Worm (Caenorhabditis elegans) whole organism, mixed stage, embryonic: Measurements from ENCODE around the gene C49C3.15.

Experiments
- M03D4.4 ChIP-seq: sonication (generic microtip); optimal IDR thresholded peaks from 2 replicates; lab custom pipeline; 2017; ENCODE audit warnings: mild to moderate bottlenecking, missing genetic modification characterization, missing compliant biosample characterization
- blmp-1 ChIP-seq: fragments of 150-350 bp; optimal IDR thresholded peaks from 2 replicates; lab custom pipeline; 2014; ENCODE audit warnings: missing biosample characterization, missing genetic modification characterization
- ceh-39 ChIP-seq: fragments of 150-350 bp; optimal IDR thresholded peaks from 2 replicates; lab custom pipeline; 2014; ENCODE audit warnings: missing biosample characterization, missing genetic modification characterization
- ceh-83 ChIP-seq: fragments of 200-800 bp; sonication (Bioruptor generic); optimal IDR thresholded peaks from 2 replicates; lab custom pipeline; 2018; ENCODE audit warnings: mild to moderate bottlenecking, missing genetic modification characterization, missing compliant biosample characterization
- ces-1 ChIP-seq: fragments of 150-350 bp; optimal IDR thresholded peaks from 2 replicates; lab custom pipeline; 2014; ENCODE audit warnings: missing biosample characterization, missing genetic modification reagents, missing genetic modification characterization
- drap-1 ChIP-seq: fragments of 200-800 bp; sonication (Bioruptor generic); optimal IDR thresholded peaks from 3 replicates; lab custom pipeline; 2018; ENCODE audit warnings: mild to moderate bottlenecking, missing genetic modification characterization, missing compliant biosample characterization
- elt-1 ChIP-seq: sonication (generic microtip); optimal IDR thresholded peaks from 2 replicates; lab custom pipeline; 2017; ENCODE audit warnings: missing genetic modification characterization, mild to moderate bottlenecking, missing compliant biosample characterization, antibody characterized with exemption, moderate library complexity, borderline replicate concordance; ENCODE audit not compliant: insufficient read depth
- elt-3 ChIP-seq: fragments of 150-350 bp; optimal IDR thresholded peaks from 2 replicates; lab custom pipeline; 2014; ENCODE audit warnings: missing biosample characterization, missing genetic modification characterization
- flh-1 ChIP-seq: fragments of 200-800 bp; sonication (Bioruptor generic); optimal IDR thresholded peaks from 2 replicates; lab custom pipeline; 2018; ENCODE audit warnings: mild to moderate bottlenecking, missing genetic modification characterization, moderate library complexity, missing compliant biosample characterization
- ham-2 ChIP-seq: fragments of 200-800 bp; sonication (Bioruptor generic); optimal IDR thresholded peaks from 2 replicates; lab custom pipeline; 2018; ENCODE audit warnings: mild to moderate bottlenecking, missing genetic modification characterization, missing compliant biosample characterization
- hlh-1 ChIP-seq: fragments of 150-350 bp; optimal IDR thresholded peaks from 2 replicates; lab custom pipeline; 2014; ENCODE audit warnings: missing biosample characterization, missing genetic modification reagents, missing genetic modification characterization
- lin-13 ChIP-seq: fragments of 150-350 bp; optimal IDR thresholded peaks from 2 replicates; lab custom pipeline; 2014; ENCODE audit warnings: missing biosample characterization, missing genetic modification characterization
- lin-32 ChIP-seq: fragments of 200-800 bp; sonication (Bioruptor generic); optimal IDR thresholded peaks from 2 replicates; lab custom pipeline; 2018; ENCODE audit warnings: mild to moderate bottlenecking, missing genetic modification characterization, missing compliant biosample characterization
- lsy-2 ChIP-seq: fragments of 150-350 bp; optimal IDR thresholded peaks from 2 replicates; lab custom pipeline; 2014; ENCODE audit warnings: missing biosample characterization, missing genetic modification characterization
- mab-5 ChIP-seq: fragments of 150-350 bp; optimal IDR thresholded peaks from 2 replicates; lab custom pipeline; 2014; ENCODE audit warnings: missing biosample characterization, missing genetic modification characterization
- mls-2 ChIP-seq: sonication (generic microtip); optimal IDR thresholded peaks from 2 replicates; lab custom pipeline; 2016; ENCODE audit warnings: mild to moderate bottlenecking, missing genetic modification characterization, moderate library complexity, missing compliant biosample characterization
- nhr-12 ChIP-seq: fragments of 150-350 bp; optimal IDR thresholded peaks from 2 replicates; lab custom pipeline; 2014; ENCODE audit warnings: missing biosample characterization, missing genetic modification characterization
- nhr-2 ChIP-seq: fragments of 150-350 bp; optimal IDR thresholded peaks from 2 replicates; lab custom pipeline; 2014; ENCODE audit warnings: missing biosample characterization, missing genetic modification characterization
- nhr-237 ChIP-seq: fragments of 150-350 bp; optimal IDR thresholded peaks from 2 replicates; lab custom pipeline; 2014; ENCODE audit warnings: missing biosample characterization, missing genetic modification characterization
- nhr-28 ChIP-seq: fragments of 150-350 bp; optimal IDR thresholded peaks from 2 replicates; lab custom pipeline; 2014; ENCODE audit warnings: missing biosample characterization, missing genetic modification characterization
- nhr-76 ChIP-seq: sonication (generic microtip); optimal IDR thresholded peaks from 2 replicates; lab custom pipeline; 2017; ENCODE audit warnings: missing biosample characterization, missing genetic modification characterization
- pha-4 ChIP-seq: fragments of 150-350 bp; optimal IDR thresholded peaks from 2 replicates; lab custom pipeline; 2018; ENCODE audit warnings: missing biosample characterization, missing genetic modification reagents, missing genetic modification characterization
- sem-2 ChIP-seq: fragments of 200-800 bp; sonication (Bioruptor generic); optimal IDR thresholded peaks from 2 replicates; lab custom pipeline; 2018; ENCODE audit warnings: mild to moderate bottlenecking, missing genetic modification characterization, missing compliant biosample characterization
- snpc-4 ChIP-seq: fragments of 150-350 bp; optimal IDR thresholded peaks from 2 replicates; lab custom pipeline; 2014; ENCODE audit warnings: missing biosample characterization, missing genetic modification characterization
- tbx-8 ChIP-seq: fragments of 200-800 bp; sonication (Bioruptor generic); optimal IDR thresholded peaks from 2 replicates; lab custom pipeline; 2018; ENCODE audit warnings: mild to moderate bottlenecking, missing genetic modification characterization, moderate library complexity, missing compliant biosample characterization
- unc-120 ChIP-seq: sonication (generic microtip); optimal IDR thresholded peaks from 2 replicates; lab custom pipeline; 2017; ENCODE audit warnings: missing genetic modification characterization, missing compliant biosample characterization; ENCODE audit not compliant: poor library complexity, severe bottlenecking
- unc-62 ChIP-seq: fragments of 150-350 bp; optimal IDR thresholded peaks from 2 replicates; lab custom pipeline; 2014; ENCODE audit warnings: missing biosample characterization, missing genetic modification reagents, missing genetic modification characterization
- zip-8 ChIP-seq: fragments of 150-350 bp; optimal IDR thresholded peaks from 2 replicates; lab custom pipeline; 2014; ENCODE audit warnings: missing biosample characterization, missing genetic modification characterization
- ztf-11 ChIP-seq: fragments of 150-350 bp; optimal IDR thresholded peaks from 2 replicates; lab custom pipeline; 2014; ENCODE audit warnings: missing biosample characterization, missing genetic modification characterization

The C49C3.15 gene

DNA sequence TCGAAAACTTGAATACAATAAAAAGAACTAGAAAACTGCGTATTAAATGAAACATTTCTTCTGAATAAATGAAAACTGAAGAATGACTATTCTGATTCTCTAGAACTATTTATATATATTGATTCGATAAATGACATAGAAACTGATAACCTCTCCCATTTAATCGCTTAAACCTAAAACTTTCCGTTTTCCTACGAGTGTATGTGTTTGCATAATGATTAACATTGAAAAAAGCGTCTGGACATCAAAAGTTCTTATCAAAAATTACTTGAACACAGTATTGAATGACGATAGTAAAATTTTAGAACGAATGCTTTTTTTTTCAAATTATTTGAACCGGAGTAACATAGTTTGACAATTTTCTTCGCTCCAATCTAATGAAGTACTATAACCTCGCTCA, 8.1 kb downstream of the C49C3.15 start, which contains the start of gene C49C3.9:
Gene C49C3.9, minus strand, starts transcription at position 136 of the 400 bp plus-strand sequence.
- TF ChIP-seq nhr-2 (tag; lab: Kevin White, UChicago), result no peak
- TF ChIP-seq M03D4.4 (tag; lab: Kevin White, UChicago), result no peak
- no peak for TF ChIP-seq ham-2 (GFP tag; lab: Kevin White, UChicago)
- no peak for TF ChIP-seq nhr-28
- TF ChIP-seq nhr-237 (tag; lab: Kevin White, UChicago), result no peak
- no peak for TF ChIP-seq elt-1 (tag; lab: Kevin White, UChicago)
- TF ChIP-seq snpc-4 (tag; lab: Kevin White, UChicago), result no peak
- TF ChIP-seq lin-32, result no peak
- no peak for TF ChIP-seq nhr-12 (tag; lab: Kevin White, UChicago)
- no peak for TF ChIP-seq lsy-2 (tag; lab: Kevin White, UChicago)
- TF ChIP-seq mab-5, result no peak
- TF ChIP-seq nhr-76 (tag; lab: Kevin White, UChicago), result no peak
- TF ChIP-seq lin-13 (tag; lab: Kevin White, UChicago), result no peak
- TF ChIP-seq tbx-8 (GFP tag; lab: Kevin White, UChicago), result no peak
- no peak for TF ChIP-seq unc-62 (GFP tag; lab: Kevin White, UChicago)
- no peak for TF ChIP-seq sem-2 (GFP tag; lab: Kevin White, UChicago)
- TF ChIP-seq mls-2 (tag; lab: Kevin White, UChicago), result no peak
- TF ChIP-seq zip-8 (tag; lab: Kevin White, UChicago), result no peak
- no peak for TF ChIP-seq ces-1 (GFP tag; lab: Kevin White, UChicago)

DNA sequence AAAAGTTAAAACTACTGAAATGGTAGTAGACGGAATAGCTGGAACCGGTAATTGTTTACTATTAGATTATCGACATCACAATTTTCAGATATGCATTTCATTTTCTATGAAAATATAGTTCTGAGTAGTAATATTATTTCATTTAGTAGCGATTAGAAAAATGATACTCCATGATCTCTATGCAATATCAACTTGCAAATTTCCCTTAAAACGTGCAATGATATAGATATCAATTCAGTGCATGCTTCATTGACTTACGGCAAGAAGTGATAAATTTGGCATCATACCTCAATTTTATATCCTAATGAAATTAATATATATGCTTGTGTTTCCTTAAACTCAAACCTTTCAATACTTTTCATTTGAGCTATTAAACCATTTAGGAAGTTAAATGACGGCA, 8.6 kb downstream of the C49C3.15 start, which contains the start of gene C49C3.21:
Gene C49C3.21, plus strand, starts transcription at position 301 of the 400 bp plus-strand sequence.
- TF ChIP-seq elt-3 (no peak), snpc-4 (tag; lab: Kevin White, UChicago) (no peak), ceh-83 (GFP tag; lab: Kevin White, UChicago) (no peak)

DNA sequence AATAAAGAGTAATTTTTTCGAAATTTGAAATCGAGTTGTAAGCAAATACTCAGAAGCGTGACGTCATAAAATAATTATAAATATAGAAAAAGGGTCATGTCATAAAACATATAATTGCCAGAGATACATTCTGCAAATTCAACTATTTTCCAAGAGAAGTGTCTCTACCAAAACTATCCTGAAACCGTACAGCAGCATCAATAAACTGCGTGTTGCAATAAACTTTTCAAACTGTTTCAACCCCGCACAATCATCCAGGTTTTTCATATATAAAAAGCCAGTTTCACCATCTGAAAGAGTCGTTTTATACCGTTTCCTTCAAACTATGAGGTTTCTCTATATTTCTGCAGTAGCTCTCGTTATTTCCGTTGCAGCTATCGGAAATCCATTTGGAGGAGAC, 9.5 kb downstream of the C49C3.15 start, which contains the start of gene C49C3.11:
Gene C49C3.11, plus strand, starts transcription at position 301 of the 400 bp plus-strand sequence.
- TF ChIP-seq lsy-2 (tag; lab: Kevin White, UChicago) (no peak), unc-120 (tag; lab: Kevin White, UChicago) (no peak), mls-2 (tag; lab: Kevin White, UChicago) (no peak), drap-1 (no peak), hlh-1 (tag; lab: Kevin White, UChicago) (no peak), elt-3 (no peak), flh-1 (GFP tag; lab: Kevin White, UChicago) (no peak)

DNA sequence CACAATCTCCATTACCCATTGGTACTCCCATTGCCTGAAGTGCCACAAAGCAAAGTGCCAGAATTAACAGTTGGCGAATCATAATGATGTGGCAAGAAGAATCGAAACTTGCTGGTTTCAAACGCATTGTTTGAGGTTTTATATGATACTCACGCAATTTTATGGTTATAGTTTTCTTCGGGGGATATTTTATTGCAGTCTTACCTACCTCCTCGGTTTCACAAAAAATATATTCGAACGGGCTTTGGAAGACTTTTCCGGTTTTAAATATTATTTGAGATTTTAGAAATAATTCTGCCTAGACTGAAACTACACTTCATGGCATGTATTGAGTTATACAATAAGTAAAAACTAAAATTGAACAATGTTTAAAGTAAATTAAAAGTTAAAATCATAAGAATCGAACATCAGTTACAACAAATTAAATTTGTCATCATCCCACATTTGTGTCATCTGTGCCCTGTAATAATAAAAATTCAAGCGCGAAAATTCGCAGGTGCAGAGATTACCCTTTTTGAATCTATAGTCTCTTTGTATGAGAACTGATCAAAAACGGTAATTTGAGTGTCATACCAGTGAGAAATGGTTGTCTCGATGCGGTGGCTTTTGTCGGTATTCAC, 12.7 kb downstream of the C49C3.15 start, which contains the start of the genes clec-197 and clec-198:
Gene clec-197, minus strand, starts transcription at position 101 of the 620 bp plus-strand sequence.
Gene clec-198, plus strand, starts transcription at position 570 of the 620 bp plus-strand sequence.
- TF ChIP-seq elt-3, result no peak
- TF ChIP-seq mls-2 (tag; lab: Kevin White, UChicago), result no peak
- TF ChIP-seq M03D4.4 (tag; lab: Kevin White, UChicago), result no peak
- TF ChIP-seq nhr-76 (tag; lab: Kevin White, UChicago), result no peak
- TF ChIP-seq drap-1, result no peak
- no peak for TF ChIP-seq pha-4
- no peak for TF ChIP-seq nhr-12 (tag; lab: Kevin White, UChicago)
- no peak for TF ChIP-seq ces-1 (GFP tag; lab: Kevin White, UChicago)
- TF ChIP-seq unc-120 (tag; lab: Kevin White, UChicago), result no peak
- TF ChIP-seq nhr-237 (tag; lab: Kevin White, UChicago), result no peak
- no peak for TF ChIP-seq mab-5
- TF ChIP-seq zip-8 (tag; lab: Kevin White, UChicago), result no peak
- TF ChIP-seq ceh-83 (GFP tag; lab: Kevin White, UChicago), result no peak
- TF ChIP-seq blmp-1 (tag; lab: Kevin White, UChicago), result no peak
- TF ChIP-seq nhr-28, result no peak
- TF ChIP-seq lin-13 (tag; lab: Kevin White, UChicago), result no peak
- TF ChIP-seq ceh-39 (tag; lab: Kevin White, UChicago), result no peak
- no peak for TF ChIP-seq tbx-8 (GFP tag; lab: Kevin White, UChicago)

DNA sequence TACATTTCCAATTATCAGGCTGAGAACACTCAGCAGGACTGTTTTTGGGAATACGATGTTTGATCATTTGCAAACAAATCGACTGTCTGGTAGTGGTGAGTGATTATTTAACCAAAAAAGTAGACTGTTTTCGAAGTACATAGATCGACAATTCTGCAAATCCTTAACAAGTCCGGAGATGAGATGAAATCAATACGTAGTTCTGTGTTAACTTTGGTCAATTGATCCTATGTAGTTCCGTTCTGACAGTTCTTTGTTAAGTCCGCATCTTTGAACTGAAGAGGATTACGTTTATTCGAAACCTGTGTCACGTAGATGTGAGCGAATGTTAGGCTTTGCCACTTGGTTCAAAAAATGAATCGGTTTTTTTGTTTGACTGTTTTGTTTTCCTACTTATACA, 17.6 kb downstream of the C49C3.15 start, which contains the start of gene clec-199:
Gene clec-199, plus strand, starts transcription at position 301 of the 400 bp plus-strand sequence.
- TF ChIP-seq unc-120 (tag; lab: Kevin White, UChicago) (no peak), blmp-1 (tag; lab: Kevin White, UChicago) (no peak), nhr-2 (tag; lab: Kevin White, UChicago) (no peak), ztf-11 (tag; lab: Kevin White, UChicago) (no peak), lsy-2 (tag; lab: Kevin White, UChicago) (no peak), nhr-76 (tag; lab: Kevin White, UChicago) (no peak)
- TF ChIP-seq, all 35 proteins: peak for 0
